Worm (Caenorhabditis elegans) whole organism, L3 larva: Measurements from ENCODE around the gene alh-10.

Experiments used
- R02D3.7 ChIP-seq: fragments of 150-350 bp; optimal IDR thresholded peaks from 2 replicates; lab custom pipeline; 2014; ENCODE audit warnings: missing biosample characterization, missing genetic modification characterization
- ZK546.5 ChIP-seq: sonication (generic microtip); optimal IDR thresholded peaks from 2 replicates; lab custom pipeline; 2017; ENCODE audit warnings: missing biosample characterization, missing genetic modification characterization
- aly-2 ChIP-seq: fragments of 150-350 bp; optimal IDR thresholded peaks from 2 replicates; lab custom pipeline; 2014; ENCODE audit warnings: missing biosample characterization, missing genetic modification characterization
- ama-1 ChIP-seq: fragments of 150-350 bp; optimal IDR thresholded peaks from 2 replicates; lab custom pipeline; 2018
- ceh-16 ChIP-seq: sonication (generic microtip); optimal IDR thresholded peaks from 2 replicates; lab custom pipeline; 2017; ENCODE audit warnings: missing biosample characterization, missing genetic modification characterization
- ceh-28 ChIP-seq: fragments of 150-350 bp; optimal IDR thresholded peaks from 2 replicates; lab custom pipeline; 2014; ENCODE audit warnings: missing biosample characterization, missing genetic modification reagents, missing genetic modification characterization
- ceh-82 ChIP-seq: fragments of 150-350 bp; optimal IDR thresholded peaks from 2 replicates; lab custom pipeline; 2014; ENCODE audit warnings: missing biosample characterization, missing genetic modification characterization
- ceh-9 ChIP-seq: sonication (generic microtip); optimal IDR thresholded peaks from 2 replicates; lab custom pipeline; 2018; ENCODE audit warnings: missing biosample characterization, missing genetic modification characterization
- daf-12 ChIP-seq: fragments of 150-350 bp; optimal IDR thresholded peaks from 2 replicates; lab custom pipeline; 2014; ENCODE audit warnings: missing biosample characterization, missing genetic modification reagents, missing genetic modification characterization
- egl-27 ChIP-seq: sonication (generic microtip); optimal IDR thresholded peaks from 4 replicates; lab custom pipeline; 2017; ENCODE audit warnings: missing biosample characterization, missing genetic modification reagents, missing genetic modification characterization
- egl-5 ChIP-seq: fragments of 150-350 bp; optimal IDR thresholded peaks from 2 replicates; lab custom pipeline; 2017; ENCODE audit warnings: missing biosample characterization, missing genetic modification reagents, missing genetic modification characterization, inconsistent platforms
- elt-1 ChIP-seq: fragments of 150-350 bp; optimal IDR thresholded peaks from 2 replicates; lab custom pipeline; 2014; ENCODE audit warnings: missing biosample characterization, missing genetic modification characterization
- elt-2 ChIP-seq: sonication (generic microtip); optimal IDR thresholded peaks from 2 replicates; lab custom pipeline; 2016; ENCODE audit warnings: missing genetic modification reagents, mild to moderate bottlenecking, missing genetic modification characterization, missing compliant biosample characterization
- elt-3 ChIP-seq, 3 experiments: fragments of 150-350 bp in 1 of 3; sonication (generic microtip) in 2 of 3; optimal IDR thresholded peaks; 2 replicates in 2 of 3; 4 replicates in 1 of 3; lab custom pipeline; 2014 to 2017; ENCODE audit warnings: missing biosample characterization in 3 of 3, missing genetic modification characterization in 3 of 3
- eor-1 ChIP-seq, 2 experiments: fragments of 150-350 bp; optimal IDR thresholded peaks; 2 replicates each; lab custom pipeline; 2014 to 2018; ENCODE audit warnings: missing biosample characterization in 2 of 2, missing genetic modification characterization in 2 of 2
- fkh-10 ChIP-seq: sonication (generic microtip); optimal IDR thresholded peaks from 2 replicates; lab custom pipeline; 2017; ENCODE audit warnings: missing biosample characterization, missing genetic modification reagents, missing genetic modification characterization
- fkh-2 ChIP-seq: fragments of 150-350 bp; optimal IDR thresholded peaks from 2 replicates; lab custom pipeline; 2014; ENCODE audit warnings: missing biosample characterization, missing genetic modification reagents, missing genetic modification characterization
- fos-1 ChIP-seq: fragments of 150-350 bp; optimal IDR thresholded peaks from 2 replicates; lab custom pipeline; 2014; ENCODE audit warnings: missing biosample characterization, missing genetic modification characterization
- hmg-11 ChIP-seq: sonication (generic microtip); optimal IDR thresholded peaks from 2 replicates; lab custom pipeline; 2016; ENCODE audit warnings: missing genetic modification characterization, missing compliant biosample characterization
- jun-1 ChIP-seq: fragments of 150-350 bp; optimal IDR thresholded peaks from 2 replicates; lab custom pipeline; 2014; ENCODE audit warnings: missing biosample characterization, missing genetic modification reagents, missing genetic modification characterization
- lin-39 ChIP-seq: fragments of 150-350 bp; optimal IDR thresholded peaks from 2 replicates; lab custom pipeline; 2018; ENCODE audit warnings: missing biosample characterization, missing genetic modification reagents, missing genetic modification characterization
- lsy-12 ChIP-seq: sonication (generic microtip); optimal IDR thresholded peaks from 2 replicates; lab custom pipeline; 2016; ENCODE audit warnings: mild to moderate bottlenecking, missing genetic modification characterization, missing compliant biosample characterization
- mdl-1 ChIP-seq: fragments of 150-350 bp; optimal IDR thresholded peaks from 2 replicates; lab custom pipeline; 2014; ENCODE audit warnings: missing biosample characterization, missing genetic modification characterization
- mml-1 ChIP-seq: fragments of 150-350 bp; sonication (generic microtip); optimal IDR thresholded peaks from 3 replicates; lab custom pipeline; 2014; ENCODE audit warnings: missing biosample characterization, missing genetic modification characterization
- nfya-1 ChIP-seq: sonication (generic microtip); optimal IDR thresholded peaks from 2 replicates; lab custom pipeline; 2017; ENCODE audit warnings: missing genetic modification characterization, mild to moderate bottlenecking, missing compliant biosample characterization, antibody characterized with exemption, moderate library complexity; ENCODE audit not compliant: insufficient read depth
- nhr-11 ChIP-seq: fragments of 150-350 bp; optimal IDR thresholded peaks from 2 replicates; lab custom pipeline; 2014; ENCODE audit warnings: missing biosample characterization, missing genetic modification characterization
- nhr-23 ChIP-seq: fragments of 150-350 bp; optimal IDR thresholded peaks from 2 replicates; lab custom pipeline; 2014; ENCODE audit warnings: missing biosample characterization, missing genetic modification reagents, missing genetic modification characterization
- nhr-237 ChIP-seq: fragments of 150-350 bp; optimal IDR thresholded peaks from 2 replicates; lab custom pipeline; 2014; ENCODE audit warnings: missing biosample characterization, missing genetic modification characterization
- nhr-25 ChIP-seq: sonication (generic microtip); optimal IDR thresholded peaks from 2 replicates; lab custom pipeline; 2017; ENCODE audit warnings: missing biosample characterization, missing genetic modification characterization
- nhr-28 ChIP-seq: fragments of 150-350 bp; optimal IDR thresholded peaks from 2 replicates; lab custom pipeline; 2014; ENCODE audit warnings: missing biosample characterization, missing genetic modification characterization
- nhr-43 ChIP-seq: sonication (generic microtip); optimal IDR thresholded peaks from 2 replicates; lab custom pipeline; 2016; ENCODE audit warnings: mild to moderate bottlenecking, missing genetic modification characterization, missing compliant biosample characterization; ENCODE audit not compliant: poor library complexity, severe bottlenecking
- nhr-67 ChIP-seq: fragments of 150-350 bp; optimal IDR thresholded peaks from 2 replicates; lab custom pipeline; 2014; ENCODE audit warnings: missing biosample characterization, missing genetic modification characterization
- nhr-76 ChIP-seq: fragments of 150-350 bp; sonication (generic microtip); optimal IDR thresholded peaks from 5 replicates; lab custom pipeline; 2014; ENCODE audit warnings: missing biosample characterization, missing genetic modification characterization
- nhr-77 ChIP-seq: fragments of 150-350 bp; optimal IDR thresholded peaks from 2 replicates; lab custom pipeline; 2014; ENCODE audit warnings: missing biosample characterization, missing genetic modification characterization
- pha-4 ChIP-seq: fragments of 150-350 bp; optimal IDR thresholded peaks from 2 replicates; lab custom pipeline; 2014; ENCODE audit warnings: missing biosample characterization, missing genetic modification reagents, missing genetic modification characterization
- pqm-1 ChIP-seq: fragments of 150-350 bp; optimal IDR thresholded peaks from 2 replicates; lab custom pipeline; 2017; ENCODE audit warnings: missing biosample characterization, missing genetic modification characterization, inconsistent platforms
- sea-2 ChIP-seq: fragments of 150-350 bp; sonication (generic microtip); optimal IDR thresholded peaks from 4 replicates; lab custom pipeline; 2014; ENCODE audit warnings: missing biosample characterization, missing genetic modification reagents, missing genetic modification characterization
- skn-1 ChIP-seq: fragments of 150-350 bp; optimal IDR thresholded peaks from 2 replicates; lab custom pipeline; 2014; ENCODE audit warnings: missing biosample characterization, missing genetic modification characterization
- snpc-4 ChIP-seq: fragments of 150-350 bp; optimal IDR thresholded peaks from 2 replicates; lab custom pipeline; 2014; ENCODE audit warnings: missing biosample characterization, missing genetic modification characterization
- tbx-2 ChIP-seq: sonication (generic microtip); optimal IDR thresholded peaks from 2 replicates; lab custom pipeline; 2016; ENCODE audit warnings: mild to moderate bottlenecking, missing genetic modification characterization, missing compliant biosample characterization
- unc-39 ChIP-seq: sonication (generic microtip); optimal IDR thresholded peaks from 4 replicates; lab custom pipeline; 2017; ENCODE audit warnings: missing biosample characterization, missing genetic modification characterization
- unc-62 ChIP-seq: fragments of 150-350 bp; sonication (generic microtip); optimal IDR thresholded peaks from 4 replicates; lab custom pipeline; 2014; ENCODE audit warnings: missing biosample characterization, missing genetic modification reagents, missing genetic modification characterization
- ztf-11 ChIP-seq: fragments of 150-350 bp; optimal IDR thresholded peaks from 2 replicates; lab custom pipeline; 2014; ENCODE audit warnings: missing biosample characterization, missing genetic modification characterization
- ztf-4 ChIP-seq: fragments of 150-350 bp; optimal IDR thresholded peaks from 2 replicates; lab custom pipeline; 2014; ENCODE audit warnings: missing biosample characterization, missing genetic modification characterization

alh-10 gene

ce11 chrX:7143515-7143914 is at the start of gene alh-10:
TSS of gene alh-10 (minus strand) at chrX:7143641.
- no peak for TF ChIP-seq jun-1 (tag; lab: Kevin White, UChicago)
- TF ChIP-seq nhr-76 (tag; lab: Kevin White, UChicago), result no peak
- no peak for TF ChIP-seq elt-2 (tag; lab: Kevin White, UChicago)
- peak; percentile 62 for TF ChIP-seq nhr-25
- TF ChIP-seq eor-1 (tag; optimal IDR thresholded peaks at IDR 0.05; lab: Kevin White, UChicago), result no peak
- no peak for TF ChIP-seq unc-62 (GFP tag; lab: Kevin White, UChicago)
- TF ChIP-seq pqm-1 (tag; lab: Kevin White, UChicago), result peak; percentile 22
- TF ChIP-seq nhr-77 (tag; lab: Kevin White, UChicago), result no peak
- TF ChIP-seq R02D3.7, result no peak

ce11 chrX:7191882-7192281 is 48.4 kb upstream of the alh-10 start, which contains the start of gene C55B6.7:
TSS of gene C55B6.7 (minus strand) at chrX:7191982.
- no peak for TF ChIP-seq unc-62 (GFP tag; lab: Kevin White, UChicago)
- TF ChIP-seq fos-1 (tag; lab: Kevin White, UChicago), result no peak
- no peak for TF ChIP-seq egl-27
- no peak for TF ChIP-seq lsy-12 (tag; lab: Kevin White, UChicago)
- TF ChIP-seq mdl-1, result no peak
- no peak for TF ChIP-seq hmg-11
- TF ChIP-seq egl-5 (tag; lab: Kevin White, UChicago), result no peak
- TF ChIP-seq mml-1, result no peak
- TF ChIP-seq nhr-28 (tag; lab: Kevin White, UChicago), result no peak
- no peak for TF ChIP-seq ZK546.5 (tag; lab: Kevin White, UChicago)
- TF ChIP-seq ztf-11 (tag; lab: Kevin White, UChicago), result no peak
- no peak for TF ChIP-seq nhr-77 (tag; lab: Kevin White, UChicago)
- TF ChIP-seq daf-12, result no peak
- no peak for TF ChIP-seq unc-39 (tag; lab: Kevin White, UChicago)

ce11 chrX:7187602-7188001 is 44.2 kb upstream of the alh-10 start, which contains the start of gene C55B6.4:
TSS of gene C55B6.4 (minus strand) at chrX:7187702.
- TF ChIP-seq lin-39 (tag; lab: Kevin White, UChicago), result no peak
- no peak for TF ChIP-seq nhr-76 (tag; lab: Kevin White, UChicago)
- TF ChIP-seq nhr-11 (tag; lab: Kevin White, UChicago), result no peak
- no peak for TF ChIP-seq nhr-28 (tag; lab: Kevin White, UChicago)
- TF ChIP-seq R02D3.7, result no peak
- TF ChIP-seq ceh-28 (tag; lab: Kevin White, UChicago), result no peak
- TF ChIP-seq ceh-82, result no peak
- TF ChIP-seq fkh-10 (GFP tag; lab: Kevin White, UChicago), result no peak
- TF ChIP-seq nhr-23 (tag; lab: Kevin White, UChicago), result no peak
- no peak for TF ChIP-seq mdl-1
- TF ChIP-seq jun-1 (tag; lab: Kevin White, UChicago), result no peak
- TF ChIP-seq nhr-25, result no peak
- TF ChIP-seq nhr-67 (tag; lab: Kevin White, UChicago), result no peak
- TF ChIP-seq ceh-9 (tag; lab: Kevin White, UChicago), result no peak
- TF ChIP-seq daf-12, result no peak
- TF ChIP-seq aly-2 (tag; lab: Kevin White, UChicago), result no peak
- TF ChIP-seq, all 47 proteins: peak for 0

- no peak for TF ChIP-seq ztf-11 (tag; lab: Kevin White, UChicago)
- peak; percentile 22 to 80 (median 40) for TF ChIP-seq elt-3 (tag; optimal IDR thresholded peaks at IDR 0.05; lab: Kevin White, UChicago)
- no peak for TF ChIP-seq ama-1
- TF ChIP-seq pha-4 (tag; lab: Kevin White, UChicago), result peak; percentile 88
- peak; percentile 33 for TF ChIP-seq ztf-4 (tag; lab: Kevin White, UChicago)
- TF ChIP-seq nhr-43 (tag; lab: Kevin White, UChicago), result peak; percentile 98
- TF ChIP-seq nhr-237 (tag; lab: Kevin White, UChicago), result peak; percentile 13
- peak; percentile 67 for TF ChIP-seq aly-2 (tag; lab: Kevin White, UChicago)
- TF ChIP-seq unc-62 (GFP tag; lab: Kevin White, UChicago), result no peak
- TF ChIP-seq ceh-28 (tag; lab: Kevin White, UChicago), result peak; percentile 93
- TF ChIP-seq mdl-1, result peak; percentile 12
- TF ChIP-seq lin-39 (tag; lab: Kevin White, UChicago), result peak; percentile 69
- TF ChIP-seq fkh-10 (GFP tag; lab: Kevin White, UChicago), result no peak
- TF ChIP-seq pqm-1 (tag; lab: Kevin White, UChicago), result peak; percentile 81
- TF ChIP-seq ceh-16 (tag; lab: Kevin White, UChicago), result no peak
- no peak for TF ChIP-seq fkh-2 (tag; lab: Kevin White, UChicago)
- TF ChIP-seq snpc-4, result peak; percentile 76
- TF ChIP-seq nhr-67 (tag; lab: Kevin White, UChicago), result no peak
- peak; percentile 66 for TF ChIP-seq nfya-1
- peak; percentile 95 for TF ChIP-seq nhr-77 (tag; lab: Kevin White, UChicago)
- TF ChIP-seq jun-1 (tag; lab: Kevin White, UChicago), result peak; percentile 99
- no peak for TF ChIP-seq ZK546.5 (tag; lab: Kevin White, UChicago)
- peak; percentile 94 for TF ChIP-seq tbx-2 (tag; lab: Kevin White, UChicago)
- TF ChIP-seq nhr-11 (tag; lab: Kevin White, UChicago), result no peak
- no peak for TF ChIP-seq elt-1 (tag; lab: Kevin White, UChicago)
- TF ChIP-seq lsy-12 (tag; lab: Kevin White, UChicago), result peak; percentile 93
- no peak for TF ChIP-seq unc-39 (tag; lab: Kevin White, UChicago)
- TF ChIP-seq elt-2 (tag; lab: Kevin White, UChicago), result peak; percentile 75
- TF ChIP-seq nhr-28 (tag; lab: Kevin White, UChicago), result peak; percentile 79
- no peak for TF ChIP-seq hmg-11
- no peak for TF ChIP-seq ceh-9 (tag; lab: Kevin White, UChicago)
- peak; percentile 77 for TF ChIP-seq skn-1
- no peak for TF ChIP-seq daf-12
- peak; percentile 73 for TF ChIP-seq nhr-76 (tag; lab: Kevin White, UChicago)
- TF ChIP-seq sea-2 (GFP tag; lab: Kevin White, UChicago), result no peak
Observed at ce11 chrX:7181627-7182026, 38.2 kb upstream of the alh-10 start.
